Fruit fly (Drosophila melanogaster) whole organism: Measurements from ENCODE around the gene PAN3.

ENCODE experiments used
- CG8478 ChIP-seq: fragments of >200 bp; optimal IDR thresholded peaks from 2 replicates; lab custom pipeline; 2018; ENCODE audit warnings: inconsistent platforms
- Dll ChIP-seq: fragments of >200 bp; optimal IDR thresholded peaks from 2 replicates; lab custom pipeline; 2017
- EcR ChIP-seq, 2 experiments: fragments of >200 bp; optimal IDR thresholded peaks; 2 replicates each; lab custom pipeline; 2017; ENCODE audit warnings: missing biosample characterization in 2 of 2, missing genetic modification characterization in 2 of 2, missing genetic modification reagents in 2 of 2
- pan ChIP-seq: fragments of >200 bp; optimal IDR thresholded peaks from 2 replicates; lab custom pipeline; 2017
- psq ChIP-seq: fragments of >200 bp; optimal IDR thresholded peaks from 2 replicates; lab custom pipeline; 2017
- usp ChIP-seq: fragments of >200 bp; optimal IDR thresholded peaks from 2 replicates; lab custom pipeline; 2017; ENCODE audit warnings: missing biosample characterization, missing genetic modification characterization, mixed read lengths

- TF ChIP-seq pan = no peak
- no peak for TF ChIP-seq EcR (GFP tag; optimal IDR thresholded peaks at IDR 0.05; lab: Kevin White, UChicago)
- no peak for TF ChIP-seq psq (lab: Kevin White, UChicago)
- TF ChIP-seq usp (GFP tag; lab: Kevin White, UChicago) = no peak
- no peak for TF ChIP-seq Dll (lab: Kevin White, UChicago)
- no peak for TF ChIP-seq CG8478
Observed at dm6 chr3L:3124519-3124918, 53.6 kb downstream of the PAN3 start.
